Worm (Caenorhabditis elegans): ENCODE results near the gene C50H11.8.

DNA sequence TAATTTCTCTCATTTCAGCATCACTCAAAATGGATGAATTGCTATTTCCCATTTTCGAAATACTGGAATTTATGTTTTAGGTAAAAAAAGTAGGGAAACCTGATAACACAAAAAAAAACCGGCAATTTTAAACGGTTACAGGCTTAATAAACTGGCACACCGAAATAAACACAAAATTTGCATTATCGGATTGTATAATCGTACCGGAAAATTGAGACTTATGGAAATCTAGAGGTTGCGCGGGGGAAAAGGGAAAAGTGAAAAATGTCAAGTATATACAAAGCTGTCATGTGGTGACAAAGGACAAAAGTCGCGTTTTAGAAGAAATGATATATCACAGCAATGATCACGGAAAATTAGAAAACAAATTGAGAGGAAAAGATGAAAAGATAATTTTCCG lies 15.1 kb upstream of the C50H11.8 start, which contains the start of gene chpf-2:
- TF ChIP-seq nhr-237 (tag; optimal IDR thresholded peaks at IDR 0.05) (no peak), lin-15B (tag; optimal IDR thresholded peaks at IDR 0.05) (no peak), ztf-11 (tag; optimal IDR thresholded peaks at IDR 0.05) (no peak), fkh-10 (GFP tag; optimal IDR thresholded peaks at IDR 0.05) (no peak), elt-3 (tag; optimal IDR thresholded peaks at IDR 0.05) (no peak), rnt-1 (tag; optimal IDR thresholded peaks at IDR 0.05) (no peak), lin-14 (GFP tag; optimal IDR thresholded peaks at IDR 0.05) (no peak), fkh-8 (tag; optimal IDR thresholded peaks at IDR 0.05) (no peak), ceh-90 (tag; optimal IDR thresholded peaks at IDR 0.05) (no peak), tbx-2 (tag; optimal IDR thresholded peaks at IDR 0.05) (no peak), skn-1 (tag; optimal IDR thresholded peaks at IDR 0.05) (no peak), fos-1 (tag; optimal IDR thresholded peaks at IDR 0.05) (no peak), ama-1 (optimal IDR thresholded peaks at IDR 0.05) (no peak)

All from whole organism, L1 larva.